Worm (Caenorhabditis elegans): ENCODE data around the gene apn-1.

- no peak for TF ChIP-seq med-1 (GFP tag; optimal IDR thresholded peaks at IDR 0.05; ENCODE audit: insufficient read depth)
- no peak for TF ChIP-seq klf-2 (GFP tag; conservative IDR thresholded peaks at IDR 0.05)
- TF ChIP-seq flt-1 (GFP tag; IDR thresholded peaks at IDR 0.05) = no peak
- no peak for TF ChIP-seq cog-1 (tag; optimal IDR thresholded peaks at IDR 0.05)
- TF ChIP-seq ztf-23 (GFP tag; IDR thresholded peaks at IDR 0.05) = no peak
- TF ChIP-seq ref-1 (GFP tag; conservative IDR thresholded peaks at IDR 0.05) = no peak
Observed at ce11 chrII:8022461-8022860, 24.9 kb upstream of the apn-1 start, which contains the start of gene hda-2.
